Fruit fly (Drosophila melanogaster): ENCODE results near the gene CG11929.

- TF ChIP-seq ttk (optimal IDR thresholded peaks at IDR 0.05): no peak
- no peak for TF ChIP-seq psq (optimal IDR thresholded peaks at IDR 0.05)
- no peak for TF ChIP-seq h (optimal IDR thresholded peaks at IDR 0.05)
- TF ChIP-seq Sin3A (optimal IDR thresholded peaks at IDR 0.05): no peak
- TF ChIP-seq Myc (optimal IDR thresholded peaks at IDR 0.05): no peak
- no peak for TF ChIP-seq insv (optimal IDR thresholded peaks at IDR 0.05)
Observed at dm6 chr2L:4646751-4647150, 35.7 kb upstream of the CG11929 start, which contains the start of gene CG43798.

Data from Kc167 (cell line).